Worm (Caenorhabditis elegans) whole organism, dauer: ENCODE results near the gene drn-1.

Source experiments
- unc-62 ChIP-seq: sonication (generic microtip); optimal IDR thresholded peaks from 2 replicates; lab custom pipeline; 2017; ENCODE audit warnings: missing biosample characterization, missing genetic modification reagents, missing genetic modification characterization

Gene drn-1

ce11 chrII:5282740-5283281 is 11.2 kb upstream of the drn-1 start:
- no peak for TF ChIP-seq unc-62 (GFP tag; lab: Kevin White, UChicago)

DNA sequence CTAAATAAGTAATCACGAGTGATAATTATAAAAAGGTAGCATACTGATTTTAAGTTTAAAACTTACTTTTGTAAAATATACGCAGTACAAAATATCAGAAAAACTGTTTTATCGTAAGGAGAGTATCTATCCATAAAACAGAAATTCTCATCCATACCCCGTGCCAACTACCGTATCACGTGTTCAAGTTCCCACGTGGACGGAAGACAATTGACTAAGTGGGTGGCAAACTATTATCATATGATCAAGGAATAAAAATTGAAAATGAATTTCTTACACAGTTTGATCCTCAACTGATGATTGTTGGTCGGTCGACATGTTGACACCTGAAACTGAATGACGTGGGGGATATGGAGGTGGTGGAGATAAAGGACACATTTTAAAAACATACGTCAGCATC is 10.5 kb upstream of the drn-1 start, which contains the start of gene pmt-1:
pmt-1 (minus strand) TSS at position 332 of the 400 bp plus-strand sequence.
- TF ChIP-seq unc-62 (GFP tag; lab: Kevin White, UChicago), result no peak

DNA sequence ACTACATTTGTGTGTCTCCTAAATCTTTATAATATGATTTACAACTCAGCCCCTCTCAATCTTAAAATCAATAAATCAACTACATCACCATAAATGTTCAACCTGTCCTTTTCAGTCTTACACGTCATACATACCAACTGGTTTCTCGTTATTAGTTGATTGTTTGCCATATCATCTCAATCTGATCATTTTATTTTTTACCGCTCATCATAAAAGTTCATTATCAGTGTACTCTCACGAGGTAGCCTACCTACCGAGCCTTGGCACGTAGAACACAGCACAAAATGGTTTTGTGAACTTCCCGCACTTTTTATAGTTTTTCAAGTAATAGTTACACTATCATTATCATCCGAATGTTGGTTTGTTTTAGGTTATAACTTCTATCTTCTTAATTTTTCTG is 9.5 kb upstream of the drn-1 start:
- no peak for TF ChIP-seq unc-62 (GFP tag; lab: Kevin White, UChicago)

ce11 chrII:5277780-5278179 is 6.1 kb upstream of the drn-1 start:
- no peak for TF ChIP-seq unc-62 (GFP tag; lab: Kevin White, UChicago)

- TF ChIP-seq unc-62 (GFP tag; lab: Kevin White, UChicago), result no peak
Observed at ce11 chrII:5276736-5277135, 5.1 kb upstream of the drn-1 start.

- TF ChIP-seq unc-62 (GFP tag; lab: Kevin White, UChicago), result no peak
Observed at ce11 chrII:5268977-5269376, 2.7 kb downstream of the drn-1 start.

- TF ChIP-seq unc-62 (GFP tag; lab: Kevin White, UChicago), result no peak
Observed at ce11 chrII:5264650-5265049, 7.0 kb downstream of the drn-1 start.

- TF ChIP-seq unc-62 (GFP tag; lab: Kevin White, UChicago), result no peak
Observed at ce11 chrII:5255435-5255834, 16.2 kb downstream of the drn-1 start, which contains the start of gene frpr-4. Gene frpr-4 (minus strand): TSS chrII:5255535.

DNA sequence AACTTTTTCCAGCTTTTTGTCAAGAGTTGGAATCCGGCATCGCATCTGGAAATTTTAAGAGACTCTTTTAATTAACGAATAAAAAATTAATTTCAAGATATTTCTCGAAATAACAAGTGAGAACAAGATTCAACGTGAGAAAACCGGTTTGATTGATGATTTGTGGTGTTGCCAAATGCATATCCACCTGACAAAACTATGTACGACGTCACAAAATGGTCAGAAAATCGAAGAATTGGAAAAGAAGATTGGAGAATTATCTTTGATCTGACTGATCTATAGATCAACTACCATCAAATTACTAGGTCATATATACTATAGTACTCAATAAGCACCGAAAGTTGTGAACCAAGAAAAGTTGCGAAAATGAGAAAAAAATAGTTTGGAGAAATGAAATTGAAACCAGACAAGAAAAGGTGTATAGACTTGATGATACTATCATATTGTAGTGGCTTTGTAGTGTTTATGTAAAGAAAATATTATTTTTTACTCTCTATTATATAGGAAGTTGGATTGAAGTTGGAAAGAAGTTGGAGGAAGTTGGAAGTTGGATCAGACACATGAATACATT is 24.8 kb downstream of the drn-1 start, which contains the start of gene ptr-6:
ptr-6 (minus strand) TSS at position 47 of the 571 bp plus-strand sequence.
- TF ChIP-seq unc-62 (GFP tag; lab: Kevin White, UChicago), result no peak

DNA sequence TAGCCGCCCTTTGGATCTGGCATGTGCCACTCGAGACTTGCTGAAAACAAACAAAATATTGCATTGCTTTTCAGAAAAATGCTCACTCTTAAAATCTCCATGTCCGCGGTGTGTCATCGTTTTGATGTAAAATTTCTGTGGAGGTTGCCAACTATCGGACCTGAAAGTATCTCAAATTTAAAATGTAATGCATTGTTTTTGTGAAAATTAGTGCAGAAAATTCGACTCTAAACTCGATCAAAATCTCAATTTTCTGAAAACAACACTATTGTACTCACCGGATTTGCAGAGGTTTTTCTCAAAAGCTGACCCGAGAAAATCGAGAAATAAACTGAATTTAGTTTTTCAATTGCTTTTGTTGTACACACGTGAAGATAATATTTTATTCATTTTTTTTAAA is 30.1 kb downstream of the drn-1 start, which contains the start of gene T16D1.1:
T16D1.1 (minus strand) TSS at position 101 of the 400 bp plus-strand sequence.
- TF ChIP-seq unc-62 (GFP tag; lab: Kevin White, UChicago), result no peak

- TF ChIP-seq unc-62 (GFP tag; lab: Kevin White, UChicago), result no peak
Observed at ce11 chrII:5238366-5238765, 33.3 kb downstream of the drn-1 start, which contains the start of gene pho-4. Gene pho-4 (minus strand): TSS chrII:5238466.

- TF ChIP-seq unc-62 (GFP tag; lab: Kevin White, UChicago), result no peak
Observed at ce11 chrII:5237699-5238098, 33.9 kb downstream of the drn-1 start.

ce11 chrII:5235758-5236157 is 35.9 kb downstream of the drn-1 start, which contains the start of gene pho-1:
Gene pho-1 (minus strand): TSS chrII:5235846.
- TF ChIP-seq unc-62 (GFP tag; lab: Kevin White, UChicago), result no peak

DNA sequence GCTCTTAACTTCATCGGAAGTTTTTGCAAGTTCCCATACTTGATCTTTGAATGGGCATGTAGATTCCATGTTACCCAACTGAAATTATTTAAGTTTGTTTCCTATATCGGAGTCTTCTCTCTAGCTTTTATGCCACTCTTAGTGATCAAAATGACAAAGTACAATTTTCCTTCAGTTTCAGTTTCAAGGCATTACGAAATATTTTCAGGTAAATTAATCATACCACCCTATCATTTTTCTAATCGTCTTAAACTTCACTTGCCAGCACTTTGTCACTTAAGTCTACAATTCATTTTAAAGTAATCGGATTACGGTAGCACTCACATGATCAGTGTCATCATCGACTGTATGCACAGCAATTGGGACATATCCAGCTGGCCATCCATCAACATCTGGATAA is 36.9 kb downstream of the drn-1 start:
- TF ChIP-seq unc-62 (GFP tag; lab: Kevin White, UChicago), result no peak

DNA sequence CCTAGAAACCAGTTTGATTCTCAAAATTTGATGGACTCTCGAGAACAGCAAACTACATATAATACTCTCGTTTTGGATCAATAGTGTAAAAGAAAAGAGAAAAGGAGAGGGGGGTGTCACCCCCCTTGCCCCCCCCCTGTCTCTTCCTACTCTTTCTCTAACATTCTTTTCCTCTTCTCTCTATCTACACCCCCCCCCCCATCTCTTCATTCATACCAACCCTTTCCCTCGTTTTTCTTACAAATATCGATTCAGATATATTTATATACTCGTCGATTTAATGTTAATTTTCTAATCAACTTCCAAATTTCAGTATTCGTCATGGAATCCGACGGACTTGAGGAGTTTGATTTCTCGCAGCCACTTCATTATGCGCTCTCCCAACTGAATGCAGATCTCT is 40.5 kb downstream of the drn-1 start, which contains the start of gene EGAP2.1:
EGAP2.1 (plus strand) TSS at position 301 of the 400 bp plus-strand sequence.
- TF ChIP-seq unc-62 (GFP tag; lab: Kevin White, UChicago), result no peak

- TF ChIP-seq unc-62 (GFP tag; lab: Kevin White, UChicago), result no peak
Observed at ce11 chrII:5229596-5229995, 42.0 kb downstream of the drn-1 start, which contains the start of gene EGAP2.2. Gene EGAP2.2 (plus strand): TSS chrII:5229896.

DNA sequence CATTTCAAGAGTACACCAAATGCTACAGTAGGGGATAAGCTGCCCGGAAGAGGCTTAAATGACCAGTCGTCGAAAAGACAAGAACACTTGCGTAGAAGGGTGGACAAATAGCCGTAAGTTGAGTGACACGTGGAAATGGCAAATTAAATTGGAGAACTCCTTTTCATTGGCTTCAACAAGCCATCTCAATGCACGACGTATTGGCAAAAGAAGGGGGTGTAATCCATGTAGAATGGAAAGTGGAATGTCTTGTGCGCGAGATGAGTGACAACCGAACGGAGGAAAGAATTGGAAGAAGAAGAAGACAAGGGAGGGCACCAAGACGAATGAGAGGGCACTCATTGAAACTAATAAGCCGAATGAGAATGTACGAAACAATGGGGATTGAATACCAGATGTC is 43.0 kb downstream of the drn-1 start:
- TF ChIP-seq unc-62 (GFP tag; lab: Kevin White, UChicago), result no peak
